Fruit fly (Drosophila melanogaster) whole organism: ENCODE results near the gene emc.
A peak's percentile ranks its signal among the peaks of the same experiment; 100 is the strongest.

ENCODE experiments used
- CG8478 ChIP-seq: fragments of >200 bp; optimal IDR thresholded peaks from 2 replicates; lab custom pipeline; 2018; ENCODE audit warnings: inconsistent platforms
- Dll ChIP-seq: fragments of >200 bp; optimal IDR thresholded peaks from 2 replicates; lab custom pipeline; 2017
- EcR ChIP-seq, 2 experiments: fragments of >200 bp; optimal IDR thresholded peaks; 2 replicates each; lab custom pipeline; 2017; ENCODE audit warnings: missing biosample characterization in 2 of 2, missing genetic modification characterization in 2 of 2, missing genetic modification reagents in 2 of 2
- pan ChIP-seq: fragments of >200 bp; optimal IDR thresholded peaks from 2 replicates; lab custom pipeline; 2017
- psq ChIP-seq: fragments of >200 bp; optimal IDR thresholded peaks from 2 replicates; lab custom pipeline; 2017
- usp ChIP-seq: fragments of >200 bp; optimal IDR thresholded peaks from 2 replicates; lab custom pipeline; 2017; ENCODE audit warnings: missing biosample characterization, missing genetic modification characterization, mixed read lengths

Gene emc

DNA sequence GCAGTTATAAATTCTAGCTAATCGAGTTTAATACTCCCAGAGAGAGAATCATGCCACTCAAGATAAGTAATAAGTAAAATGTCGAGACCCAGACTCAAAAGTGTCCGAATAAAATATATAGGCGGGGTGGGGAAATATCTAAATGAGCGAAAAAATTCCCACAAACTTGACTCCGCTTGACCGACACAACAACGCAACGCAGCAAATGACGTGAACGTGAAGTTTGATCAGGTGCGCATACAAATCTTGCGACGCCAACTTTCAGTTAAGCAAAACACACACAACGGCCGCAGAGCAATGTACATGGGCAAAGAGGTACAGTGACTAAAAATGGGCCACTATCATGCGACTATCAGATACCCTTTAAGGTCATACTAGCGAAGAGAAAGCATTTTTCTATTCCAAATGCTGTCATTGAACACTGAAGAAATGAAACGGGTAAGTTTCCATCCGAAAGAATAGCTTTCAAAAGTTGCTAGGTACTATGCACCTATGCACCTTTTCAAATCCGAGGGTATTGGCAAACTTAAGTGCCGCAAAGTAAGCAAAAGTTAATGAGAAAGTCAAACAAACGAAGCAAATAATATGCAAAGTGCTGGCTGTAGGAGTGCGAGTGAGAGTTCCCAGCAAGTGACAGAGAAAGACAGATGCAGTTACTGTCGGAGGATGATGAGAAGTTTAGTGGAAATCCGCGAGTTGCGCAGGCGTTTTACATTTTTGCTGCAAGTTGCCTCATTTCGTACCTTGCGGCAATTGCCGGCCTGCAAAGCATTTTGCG, 16.5 kb downstream of the emc start:
- TF ChIP-seq EcR (GFP tag; optimal IDR thresholded peaks at IDR 0.05; lab: Kevin White, UChicago) (no peak), psq (no peak), CG8478 (lab: Kevin White, UChicago) (no peak), Dll (no peak), usp (GFP tag; lab: Kevin White, UChicago) (no peak), pan (lab: Kevin White, UChicago) (no peak)

DNA sequence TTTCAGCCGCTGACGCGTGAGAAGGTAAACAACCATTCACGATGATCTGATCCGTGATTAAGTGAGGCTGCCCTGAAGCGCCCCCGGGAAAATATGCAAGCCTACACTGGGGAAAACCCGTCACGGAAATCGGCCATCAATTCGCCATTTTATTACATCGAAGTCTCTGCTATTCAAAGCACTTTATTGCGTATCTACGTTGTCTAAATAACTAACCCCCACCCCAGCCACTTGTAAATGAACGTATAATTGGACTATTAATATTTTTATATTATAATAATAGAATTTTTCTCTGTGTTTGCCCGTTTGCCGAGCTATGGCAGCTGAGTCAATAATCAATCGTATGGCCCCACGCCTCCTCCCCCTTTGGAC, 17.1 kb downstream of the emc start:
- no peak for TF ChIP-seq usp (GFP tag; lab: Kevin White, UChicago)

DNA sequence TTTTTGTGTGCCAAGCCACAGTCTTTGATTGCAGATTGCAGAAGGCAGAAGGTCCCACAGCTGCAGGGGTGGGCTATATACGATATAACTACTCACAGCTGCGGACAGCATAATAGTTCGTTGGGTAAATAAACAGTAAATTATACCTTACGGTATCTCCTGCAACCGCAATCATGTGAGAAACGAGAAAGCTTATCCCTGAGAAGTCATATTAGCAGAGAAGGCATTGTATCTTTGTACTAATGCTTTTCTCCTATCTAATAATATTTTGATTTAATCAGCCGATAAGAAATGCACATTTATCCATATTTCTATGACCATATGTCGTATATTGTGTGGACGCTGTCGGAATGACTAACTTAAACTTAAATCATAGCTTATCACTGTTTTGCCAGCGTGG, 17.7 kb downstream of the emc start:
- TF ChIP-seq usp (GFP tag; lab: Kevin White, UChicago) (no peak), EcR (GFP tag; optimal IDR thresholded peaks at IDR 0.05; lab: Kevin White, UChicago) (no peak), CG8478 (lab: Kevin White, UChicago) (no peak), psq (no peak), Dll (no peak), pan (lab: Kevin White, UChicago) (no peak)

DNA sequence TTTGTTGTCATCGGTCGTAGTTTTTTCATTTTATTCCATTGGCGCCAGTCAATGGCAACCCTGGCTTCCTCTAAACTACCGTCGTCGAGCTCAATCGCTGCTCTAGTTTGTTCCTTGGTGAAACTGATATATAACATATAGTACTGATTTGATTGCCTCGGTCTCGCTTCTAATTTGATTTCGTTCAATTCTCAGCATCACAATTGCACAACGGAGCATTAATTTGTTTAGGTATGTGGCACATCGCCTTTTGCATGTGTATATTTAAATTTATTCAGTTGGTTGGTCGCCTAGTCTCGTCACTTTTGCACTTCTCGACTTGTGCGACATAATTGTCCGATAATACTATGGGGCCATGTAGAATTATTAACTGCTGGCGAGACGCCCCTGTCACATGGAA, 18.5 kb downstream of the emc start:
- TF ChIP-seq EcR (GFP tag; optimal IDR thresholded peaks at IDR 0.05; lab: Kevin White, UChicago) (no peak), psq (no peak), usp (GFP tag; lab: Kevin White, UChicago) (no peak), Dll (no peak), CG8478 (lab: Kevin White, UChicago) (no peak), pan (lab: Kevin White, UChicago) (no peak)

dm6 chr3L:769107-769678, 20.0 kb downstream of the emc start:
- peak; percentile 61 for TF ChIP-seq Dll
- TF ChIP-seq CG8478 (lab: Kevin White, UChicago), result no peak
- TF ChIP-seq usp (GFP tag; lab: Kevin White, UChicago), result no peak
- TF ChIP-seq EcR (GFP tag; optimal IDR thresholded peaks at IDR 0.05; lab: Kevin White, UChicago), result no peak

- TF ChIP-seq EcR (GFP tag; optimal IDR thresholded peaks at IDR 0.05; lab: Kevin White, UChicago) (no peak), CG8478 (lab: Kevin White, UChicago) (no peak), psq (no peak), Dll (no peak), pan (lab: Kevin White, UChicago) (no peak), usp (GFP tag; lab: Kevin White, UChicago) (no peak)
These were observed 21.0 kb downstream of the emc start for dm6 chr3L:770157-770672.

DNA sequence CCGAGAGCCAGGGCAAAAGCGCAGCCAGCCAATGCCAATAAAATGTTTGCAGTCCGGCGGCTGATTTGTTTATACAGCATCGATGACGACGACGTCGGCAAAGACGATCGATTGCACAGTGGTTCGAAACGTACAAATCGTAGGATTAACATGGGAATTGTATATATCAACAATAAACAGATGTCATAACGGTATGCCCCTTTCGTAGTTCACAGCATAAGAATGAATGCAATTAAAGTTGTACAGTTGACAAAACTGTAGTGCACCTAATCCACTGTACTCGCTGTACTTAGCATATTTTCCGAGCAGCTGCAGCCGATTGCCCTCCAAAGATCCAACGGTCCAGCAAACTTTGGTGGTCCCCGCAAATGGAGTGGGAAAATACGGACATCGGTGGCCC, 22.2 kb downstream of the emc start:
- TF ChIP-seq Dll (no peak), psq (no peak)

DNA sequence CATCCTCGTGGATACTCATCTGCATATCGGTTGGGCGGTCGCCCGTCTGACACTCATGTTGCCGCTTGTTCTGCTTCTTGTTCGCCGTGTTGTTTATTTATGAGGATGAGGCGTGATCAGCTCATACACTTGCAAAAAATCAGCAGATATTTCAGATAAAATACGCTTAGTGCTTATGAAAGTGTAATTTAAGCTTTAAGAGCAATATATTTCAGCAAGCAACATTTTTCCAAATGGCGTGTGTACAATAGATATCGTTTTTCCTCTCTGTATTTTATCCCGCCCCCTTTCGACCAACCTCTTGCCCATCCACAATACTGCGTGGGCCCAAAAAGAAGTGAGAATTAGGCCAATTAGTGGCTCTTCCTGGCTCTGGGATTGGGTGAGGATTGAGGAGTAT, 23.0 kb downstream of the emc start:
- no peak for TF ChIP-seq EcR (GFP tag; optimal IDR thresholded peaks at IDR 0.05; lab: Kevin White, UChicago)
- TF ChIP-seq CG8478 (lab: Kevin White, UChicago), result no peak
- no peak for TF ChIP-seq psq
- TF ChIP-seq Dll, result no peak
- TF ChIP-seq usp (GFP tag; lab: Kevin White, UChicago), result no peak

dm6 chr3L:774209-775052, 25.2 kb downstream of the emc start:
- TF ChIP-seq usp (GFP tag; lab: Kevin White, UChicago), result no peak
- no peak for TF ChIP-seq psq

DNA sequence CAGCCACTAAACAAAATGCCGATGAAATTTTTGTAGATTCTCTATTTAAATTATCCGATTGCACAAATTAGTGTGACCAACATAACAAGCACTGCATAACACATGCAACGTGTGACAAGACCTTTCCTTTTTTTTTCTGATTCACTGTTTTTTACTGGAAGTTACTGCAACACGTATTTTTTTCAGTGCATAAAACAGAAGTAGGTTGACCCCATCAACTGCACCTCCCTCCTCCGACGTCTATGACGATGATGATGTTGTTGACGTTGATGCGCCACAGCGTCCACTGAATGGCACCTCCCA, 25.8 kb downstream of the emc start:
- TF ChIP-seq Dll, result no peak
- no peak for TF ChIP-seq usp (GFP tag; lab: Kevin White, UChicago)
- no peak for TF ChIP-seq psq
- no peak for TF ChIP-seq CG8478 (lab: Kevin White, UChicago)
- TF ChIP-seq EcR (GFP tag; optimal IDR thresholded peaks at IDR 0.05; lab: Kevin White, UChicago), result no peak
- no peak for TF ChIP-seq pan (lab: Kevin White, UChicago)

DNA sequence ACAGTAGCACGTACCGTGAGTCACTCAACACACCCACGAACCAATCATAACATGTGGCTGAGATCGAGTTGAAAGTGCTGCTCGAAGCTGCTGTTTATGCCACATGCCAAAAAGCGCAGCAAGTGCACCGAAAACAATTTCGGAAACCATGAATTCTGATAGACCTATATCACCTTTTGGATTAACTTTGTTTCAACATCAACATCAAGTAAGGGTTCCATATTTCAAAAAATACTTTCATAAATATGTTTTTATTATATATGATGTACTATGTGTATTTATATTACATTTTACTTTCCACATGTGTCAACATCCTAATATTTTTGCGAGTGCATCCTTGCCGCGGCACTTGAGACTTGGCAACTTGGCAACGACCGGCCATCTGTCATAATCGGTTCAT, 27.0 kb downstream of the emc start:
- TF ChIP-seq pan (lab: Kevin White, UChicago) (no peak), Dll (no peak), usp (GFP tag; lab: Kevin White, UChicago) (no peak), psq (no peak), CG8478 (lab: Kevin White, UChicago) (no peak), EcR (GFP tag; optimal IDR thresholded peaks at IDR 0.05; lab: Kevin White, UChicago) (no peak)

dm6 chr3L:776696-777095, 27.5 kb downstream of the emc start:
- TF ChIP-seq EcR (GFP tag; optimal IDR thresholded peaks at IDR 0.05; lab: Kevin White, UChicago), result no peak
- TF ChIP-seq psq, result no peak
- TF ChIP-seq pan (lab: Kevin White, UChicago), result no peak
- TF ChIP-seq usp (GFP tag; lab: Kevin White, UChicago), result no peak
- TF ChIP-seq CG8478 (lab: Kevin White, UChicago), result no peak
- TF ChIP-seq Dll, result no peak
